Fruit fly (Drosophila melanogaster) whole organism, embryonic: Measurements from ENCODE around the gene CG4230.
A peak's percentile ranks its signal among the peaks of the same experiment; 100 is the strongest.

Source experiments
- Ada2b ChIP-seq: fragments of 200-800 bp; sonication (Bioruptor generic); IDR thresholded peaks from 2 replicates; pipeline ENCODE4 v1.3.6; 2022; ENCODE audit warnings: missing biosample characterization, missing genetic modification characterization
- Atf-2 ChIP-seq: fragments of 200-800 bp; sonication (Bioruptor generic); optimal IDR thresholded peaks from 2 replicates; lab custom pipeline; 2016; ENCODE audit warnings: missing biosample characterization, missing genetic modification characterization
- Atf3 ChIP-seq: fragments of 200-800 bp; sonication (Bioruptor generic); optimal IDR thresholded peaks from 3 replicates; lab custom pipeline; 2016; ENCODE audit warnings: missing biosample characterization, missing genetic modification characterization
- B-H1 ChIP-seq: fragments of 200-800 bp; sonication (Bioruptor generic); IDR thresholded peaks from 3 replicates; pipeline ENCODE4 v1.3.6; 2022; ENCODE audit warnings: missing biosample characterization, missing genetic modification characterization
- CG10321 ChIP-seq: fragments of 200-800 bp; sonication (Bioruptor generic); IDR thresholded peaks from 2 replicates; pipeline ENCODE4 v1.3.6; 2022; ENCODE audit warnings: missing biosample characterization, missing genetic modification characterization
- CG11695 ChIP-seq: fragments of 200-800 bp; sonication (Bioruptor generic); IDR thresholded peaks from 3 replicates; pipeline ENCODE4 v1.3.6; 2022; ENCODE audit warnings: missing biosample characterization, missing genetic modification characterization
- CG11696 ChIP-seq: fragments of 200-800 bp; sonication (Bioruptor generic); IDR thresholded peaks from 2 replicates; pipeline ENCODE4 v1.3.6; 2022; ENCODE audit warnings: missing biosample characterization, missing genetic modification characterization
- CG12104 ChIP-seq: fragments of 200-800 bp; sonication (Bioruptor generic); optimal IDR thresholded peaks from 3 replicates; lab custom pipeline; 2016; ENCODE audit warnings: missing biosample characterization, missing genetic modification characterization
- CG1233 ChIP-seq: fragments of 200-800 bp; sonication (Bioruptor generic); optimal IDR thresholded peaks from 4 replicates; lab custom pipeline; 2018; ENCODE audit warnings: missing biosample characterization, mild to moderate bottlenecking, missing genetic modification characterization
- CG12744 ChIP-seq: fragments of 200-800 bp; sonication (Bioruptor generic); optimal IDR thresholded peaks from 2 replicates; lab custom pipeline; 2016; ENCODE audit warnings: missing biosample characterization, missing genetic modification characterization
- CG17385 ChIP-seq: fragments of 200-800 bp; sonication (Bioruptor generic); optimal IDR thresholded peaks from 3 replicates; lab custom pipeline; 2018; ENCODE audit warnings: missing biosample characterization, mild to moderate bottlenecking, missing genetic modification characterization
- CG18011 ChIP-seq: fragments of 200-800 bp; sonication (Bioruptor generic); optimal IDR thresholded peaks from 2 replicates; lab custom pipeline; 2017; ENCODE audit warnings: missing biosample characterization, missing genetic modification characterization, mild to moderate bottlenecking, moderate library complexity, missing genotype
- CG2120 ChIP-seq: fragments of 200-800 bp; sonication (Bioruptor generic); optimal IDR thresholded peaks from 3 replicates; lab custom pipeline; 2016; ENCODE audit warnings: missing biosample characterization, missing genetic modification characterization
- CG34376 ChIP-seq: fragments of 200-800 bp; sonication (Bioruptor generic); optimal IDR thresholded peaks from 2 replicates; lab custom pipeline; 2018; ENCODE audit warnings: missing biosample characterization, mild to moderate bottlenecking, missing genetic modification characterization
- CG4617 ChIP-seq: fragments of 200-800 bp; sonication (Bioruptor generic); optimal IDR thresholded peaks from 3 replicates; lab custom pipeline; 2016; ENCODE audit warnings: missing biosample characterization, missing genetic modification characterization, borderline replicate concordance
- CG7372 ChIP-seq: fragments of 200-800 bp; sonication (Bioruptor generic); IDR thresholded peaks from 2 replicates; pipeline ENCODE4 v1.3.6; 2022; ENCODE audit warnings: missing biosample characterization, missing genetic modification characterization
- CG7839 ChIP-seq: fragments of 200-800 bp; sonication (Bioruptor generic); optimal IDR thresholded peaks from 3 replicates; lab custom pipeline; 2018; ENCODE audit warnings: missing biosample characterization, mild to moderate bottlenecking, missing genetic modification characterization, moderate library complexity
- D19B ChIP-seq: fragments of 200-800 bp; sonication (Bioruptor generic); optimal IDR thresholded peaks from 2 replicates; lab custom pipeline; 2017; ENCODE audit warnings: missing biosample characterization, mild to moderate bottlenecking, missing genetic modification characterization
- Doc2 ChIP-seq: fragments of 200-800 bp; sonication (Bioruptor generic); IDR thresholded peaks from 2 replicates; pipeline ENCODE4 v1.3.6; 2022; ENCODE audit warnings: missing biosample characterization, missing genetic modification characterization
- HLH54F ChIP-seq: fragments of 200-800 bp; sonication (Bioruptor generic); optimal IDR thresholded peaks from 3 replicates; lab custom pipeline; 2016; ENCODE audit warnings: missing biosample characterization, missing genetic modification characterization
- MTF-1 ChIP-seq: fragments of 200-800 bp; sonication (Bioruptor generic); optimal IDR thresholded peaks from 2 replicates; lab custom pipeline; 2018; ENCODE audit warnings: missing biosample characterization, mild to moderate bottlenecking, missing genetic modification characterization, borderline replicate concordance
- NFAT ChIP-seq: fragments of 200-800 bp; sonication (Bioruptor generic); IDR thresholded peaks from 2 replicates; pipeline ENCODE4 v1.3.6; 2022; ENCODE audit warnings: missing biosample characterization, missing genetic modification characterization
- Poxn ChIP-seq: fragments of 200-800 bp; sonication (Bioruptor generic); IDR thresholded peaks from 2 replicates; pipeline ENCODE4 v1.3.6; 2022; ENCODE audit warnings: missing biosample characterization, missing genetic modification characterization
- Ptx1 ChIP-seq: fragments of 200-800 bp; sonication (Bioruptor generic); IDR thresholded peaks from 2 replicates; pipeline ENCODE4 v1.3.6; 2022; ENCODE audit warnings: missing biosample characterization, missing genetic modification characterization
- Sox100B ChIP-seq: fragments of 200-800 bp; sonication (Bioruptor generic); optimal IDR thresholded peaks from 3 replicates; lab custom pipeline; 2018; ENCODE audit warnings: missing biosample characterization, mild to moderate bottlenecking, missing genetic modification characterization
- Sry-β ChIP-seq: fragments of 200-800 bp; sonication (Bioruptor generic); optimal IDR thresholded peaks from 2 replicates; lab custom pipeline; 2018; ENCODE audit warnings: missing biosample characterization, mild to moderate bottlenecking, missing genetic modification characterization, moderate library complexity
- Taf1 ChIP-seq: fragments of 200-800 bp; sonication (Bioruptor generic); IDR thresholded peaks from 2 replicates; pipeline ENCODE4 v1.3.6; 2022; ENCODE audit warnings: missing biosample characterization, missing genetic modification characterization
- YL-1 ChIP-seq: fragments of 200-800 bp; sonication (Bioruptor generic); optimal IDR thresholded peaks from 3 replicates; lab custom pipeline; 2017; ENCODE audit warnings: missing biosample characterization, mild to moderate bottlenecking, missing genetic modification characterization
- ac ChIP-seq: fragments of 200-800 bp; sonication (Bioruptor generic); optimal IDR thresholded peaks from 3 replicates; lab custom pipeline; 2017; ENCODE audit warnings: missing biosample characterization, mild to moderate bottlenecking, missing genetic modification characterization
- ap ChIP-seq: fragments of 200-800 bp; sonication (Bioruptor generic); IDR thresholded peaks from 2 replicates; pipeline ENCODE4 v1.3.6; 2022; ENCODE audit warnings: missing biosample characterization, missing genetic modification characterization
- ato ChIP-seq: fragments of 200-800 bp; sonication (Bioruptor generic); IDR thresholded peaks from 2 replicates; pipeline ENCODE4 v1.3.6; 2022; ENCODE audit warnings: missing biosample characterization, missing genetic modification characterization; ENCODE audit not compliant: partially characterized antibody
- bbx ChIP-seq: fragments of 200-800 bp; sonication (Bioruptor generic); IDR thresholded peaks from 2 replicates; pipeline ENCODE4 v1.3.6; 2022; ENCODE audit warnings: missing biosample characterization, missing genetic modification characterization; ENCODE audit not compliant: partially characterized antibody
- br ChIP-seq: fragments of >200 bp; optimal IDR thresholded peaks from 2 replicates; lab custom pipeline; 2017
- bsh ChIP-seq, 2 experiments: fragments of 200-800 bp; sonication (Bioruptor generic); optimal IDR thresholded peaks; 2 replicates each; lab custom pipeline; 2017 to 2018; ENCODE audit warnings: mild to moderate bottlenecking in 2 of 2, missing biosample characterization in 2 of 2, missing genetic modification characterization in 2 of 2, moderate library complexity in 1 of 2
- dmrt99B ChIP-seq: fragments of 200-800 bp; sonication (Bioruptor generic); optimal IDR thresholded peaks from 2 replicates; lab custom pipeline; 2018; ENCODE audit warnings: missing biosample characterization, mild to moderate bottlenecking, missing genetic modification characterization, moderate library complexity
- ewg ChIP-seq: fragments of 200-800 bp; sonication (Bioruptor generic); optimal IDR thresholded peaks from 3 replicates; lab custom pipeline; 2017; ENCODE audit warnings: mild to moderate bottlenecking, missing biosample characterization, missing genetic modification reagents, missing genetic modification characterization
- exex ChIP-seq: fragments of 200-800 bp; sonication (Bioruptor generic); optimal IDR thresholded peaks from 4 replicates; lab custom pipeline; 2018; ENCODE audit warnings: missing biosample characterization, mild to moderate bottlenecking, missing genetic modification characterization, moderate library complexity
- gsb ChIP-seq: fragments of 200-800 bp; sonication (Bioruptor generic); IDR thresholded peaks from 2 replicates; pipeline ENCODE4 v1.3.6; 2022; ENCODE audit warnings: missing biosample characterization, missing genetic modification characterization
- ken ChIP-seq: fragments of 200-800 bp; sonication (Bioruptor generic); IDR thresholded peaks from 3 replicates; pipeline ENCODE4 v1.3.6; 2022; ENCODE audit warnings: missing biosample characterization, missing genetic modification characterization
- org-1 ChIP-seq: fragments of 200-800 bp; sonication (Bioruptor generic); optimal IDR thresholded peaks from 2 replicates; lab custom pipeline; 2017; ENCODE audit warnings: missing biosample characterization, missing genetic modification characterization
- prd ChIP-seq, 3 experiments: fragments of >200 bp in 2 of 3; fragments of 200-800 bp in 1 of 3; sonication (Bioruptor generic) in 1 of 3; optimal IDR thresholded peaks in 2 of 3; IDR thresholded peaks in 1 of 3; 2 replicates in 2 of 3; 3 replicates in 1 of 3; pipeline versions ENCODE4 v1.3.6 to Lab custom; 2017 to 2022; ENCODE audit warnings: missing biosample characterization in 1 of 3, missing genetic modification characterization in 1 of 3
- psq ChIP-seq: fragments of 200-800 bp; sonication (Bioruptor generic); optimal IDR thresholded peaks from 2 replicates; lab custom pipeline; 2017; ENCODE audit warnings: missing biosample characterization, missing genetic modification characterization
- ranshi ChIP-seq: fragments of 200-800 bp; sonication (Bioruptor generic); IDR thresholded peaks from 2 replicates; pipeline ENCODE4 v1.3.6; 2022; ENCODE audit warnings: missing biosample characterization, missing genetic modification characterization
- rib ChIP-seq: fragments of 200-800 bp; sonication (Bioruptor generic); IDR thresholded peaks from 2 replicates; pipeline ENCODE4 v1.3.6; 2022; ENCODE audit warnings: missing biosample characterization, missing genetic modification characterization
- row ChIP-seq: fragments of 200-800 bp; sonication (Bioruptor generic); IDR thresholded peaks from 3 replicates; pipeline ENCODE4 v1.3.6; 2022; ENCODE audit warnings: missing biosample characterization, missing genetic modification characterization
- scrt ChIP-seq: fragments of 200-800 bp; sonication (Bioruptor generic); optimal IDR thresholded peaks from 2 replicates; lab custom pipeline; 2018; ENCODE audit warnings: missing biosample characterization, mild to moderate bottlenecking, missing genetic modification characterization, moderate library complexity
- so ChIP-seq: fragments of 200-800 bp; sonication (Bioruptor generic); IDR thresholded peaks from 3 replicates; pipeline ENCODE4 v1.3.6; 2022; ENCODE audit warnings: missing biosample characterization, missing genetic modification characterization
- trem ChIP-seq: fragments of 200-800 bp; optimal IDR thresholded peaks from 3 replicates; lab custom pipeline; 2019; ENCODE audit warnings: missing biosample characterization, mild to moderate bottlenecking, missing genetic modification characterization, moderate library complexity
- tup ChIP-seq: fragments of 200-800 bp; sonication (Bioruptor generic); optimal IDR thresholded peaks from 2 replicates; lab custom pipeline; 2016; ENCODE audit warnings: missing biosample characterization, mild to moderate bottlenecking, missing genetic modification characterization, moderate library complexity
- zen ChIP-seq: fragments of 200-800 bp; sonication (Bioruptor generic); optimal IDR thresholded peaks from 3 replicates; lab custom pipeline; 2018; ENCODE audit warnings: missing biosample characterization, mild to moderate bottlenecking, missing genetic modification characterization, moderate library complexity

Gene CG4230

dm6 chr2L:5059645-5060254 is 36.3 kb upstream of the CG4230 start, which contains the start of gene Rpn11 (continued):
- TF ChIP-seq ewg (GFP tag; lab: Kevin White, UChicago), result peak; percentile 18
- TF ChIP-seq CG11696, result no peak
- TF ChIP-seq D19B, result peak; percentile 20
- TF ChIP-seq Sry-β (GFP tag; lab: Kevin White, UChicago), result peak; percentile 97
- peak; percentile 30 for TF ChIP-seq zen (tag; lab: Kevin White, UChicago)
- TF ChIP-seq Ada2b (GFP tag; lab: Robert Waterston, UW), result peak; percentile 41; the same call in 1 of the 2 replicates
- TF ChIP-seq br, result no peak
- TF ChIP-seq ranshi (GFP tag; lab: Robert Waterston, UW), result 0 out of 2 replicates have a peak, but pooled peaks have one; percentile 5
- no peak for TF ChIP-seq CG7372 (GFP tag; lab: Robert Waterston, UW)
- TF ChIP-seq rib, result no peak
- TF ChIP-seq trem (tag; lab: Kevin White, UChicago), result peak; percentile 66
- peak; percentile 63 for TF ChIP-seq YL-1 (GFP tag; lab: Kevin White, UChicago)
- no peak for TF ChIP-seq ato (GFP tag; lab: Robert Waterston, UW)
- no peak for TF ChIP-seq ac
- peak; percentile 68 for TF ChIP-seq dmrt99B (tag; lab: Kevin White, UChicago)
- TF ChIP-seq CG4617 (GFP tag; lab: Kevin White, UChicago), result peak; percentile 54
- no peak for TF ChIP-seq CG18011
- TF ChIP-seq CG7839 (tag; lab: Kevin White, UChicago), result peak; percentile 71
- TF ChIP-seq HLH54F (GFP tag; lab: Kevin White, UChicago), result peak; percentile 32
- peak; percentile 58 for TF ChIP-seq CG17385 (GFP tag; lab: Kevin White, UChicago)
- TF ChIP-seq CG34376 (GFP tag; lab: Kevin White, UChicago), result peak; percentile 55
- no peak for TF ChIP-seq tup (GFP tag; lab: Kevin White, UChicago)
- peak; percentile 51 for TF ChIP-seq CG12104 (GFP tag; lab: Kevin White, UChicago)
- TF ChIP-seq Ptx1 (GFP tag; lab: Robert Waterston, UW), result peak; percentile 58
- peak; percentile 26; the same call in 1 of the 2 replicates for TF ChIP-seq bbx (GFP tag; lab: Robert Waterston, UW)
- TF ChIP-seq MTF-1 (GFP tag; lab: Kevin White, UChicago), result no peak
- TF ChIP-seq CG2120 (GFP tag; lab: Kevin White, UChicago), result peak; percentile 68
- TF ChIP-seq Doc2 (GFP tag; lab: Robert Waterston, UW), result no peak
- TF ChIP-seq psq (GFP tag; lab: Kevin White, UChicago), result no peak
- TF ChIP-seq ken (GFP tag; lab: Robert Waterston, UW), result 0 out of 3 replicates have a peak, but pooled peaks have one; percentile 11
- TF ChIP-seq NFAT (GFP tag; lab: Robert Waterston, UW), result 0 out of 2 replicates have a peak, but pooled peaks have one; percentile 34
- TF ChIP-seq so (GFP tag; lab: Robert Waterston, UW), result no peak
- no peak for TF ChIP-seq prd (optimal IDR thresholded peaks at IDR 0.05; lab: Kevin White, UChicago)
- peak; percentile 50 for TF ChIP-seq prd (GFP tag; IDR thresholded peaks at IDR 0.05; lab: Robert Waterston, UW)
- TF ChIP-seq Sox100B (GFP tag; lab: Kevin White, UChicago), result peak; percentile 69
- TF ChIP-seq gsb, result no peak
- peak; percentile 80 for TF ChIP-seq row (GFP tag; lab: Robert Waterston, UW)
- TF ChIP-seq CG11695 (GFP tag; lab: Robert Waterston, UW), result no peak
- TF ChIP-seq org-1 (GFP tag; lab: Kevin White, UChicago), result no peak
- TF ChIP-seq scrt, result peak; percentile 15
- TF ChIP-seq CG12744 (GFP tag; lab: Kevin White, UChicago), result peak; percentile 35
- peak; percentile 25 for TF ChIP-seq exex (tag; lab: Kevin White, UChicago)
- peak; percentile 30 for TF ChIP-seq CG1233 (GFP tag; lab: Kevin White, UChicago)
- TF ChIP-seq Poxn (GFP tag; lab: Robert Waterston, UW), result no peak
- peak; percentile 34; the same call in 1 of the 2 replicates for TF ChIP-seq ap (GFP tag; lab: Robert Waterston, UW)
- TF ChIP-seq Atf3 (GFP tag; lab: Kevin White, UChicago), result no peak
- TF ChIP-seq CG10321 (GFP tag; lab: Robert Waterston, UW), result no peak
- peak; percentile 41; the same call in 1 of the 3 replicates for TF ChIP-seq B-H1
- peak in 1 of 2 experiments; percentile 41 for TF ChIP-seq bsh (GFP tag; optimal IDR thresholded peaks at IDR 0.05; lab: Kevin White, UChicago)
- TF ChIP-seq Atf-2 (GFP tag; lab: Kevin White, UChicago), result peak; percentile 31
- no peak for TF ChIP-seq Taf1 (GFP tag; lab: Robert Waterston, UW)
